Worm (Caenorhabditis elegans) whole organism, L1 larva: ENCODE measurements around the gene asna-1.

ENCODE experiments used
- ceh-82 ChIP-seq, 3 experiments: fragments of 150-350 bp in 1 of 3; sonication (generic microtip) in 2 of 3; optimal IDR thresholded peaks; 2 replicates each; lab custom pipeline; 2014 to 2017; ENCODE audit warnings: missing biosample characterization in 3 of 3, missing genetic modification characterization in 3 of 3
- ces-1 ChIP-seq: fragments of 150-350 bp; optimal IDR thresholded peaks from 2 replicates; lab custom pipeline; 2014; ENCODE audit warnings: missing biosample characterization, missing genetic modification reagents, missing genetic modification characterization
- fkh-10 ChIP-seq: sonication (generic microtip); optimal IDR thresholded peaks from 2 replicates; lab custom pipeline; 2017; ENCODE audit warnings: missing biosample characterization, missing genetic modification reagents, missing genetic modification characterization
- nhr-71 ChIP-seq: sonication (generic microtip); optimal IDR thresholded peaks from 2 replicates; lab custom pipeline; 2016; ENCODE audit warnings: mild to moderate bottlenecking, missing genetic modification characterization, moderate library complexity, missing compliant biosample characterization
- nhr-84 ChIP-seq: sonication (generic microtip); optimal IDR thresholded peaks from 2 replicates; lab custom pipeline; 2017; ENCODE audit warnings: missing biosample characterization, missing genetic modification characterization
- rnt-1 ChIP-seq: sonication (generic microtip); optimal IDR thresholded peaks from 2 replicates; lab custom pipeline; 2016; ENCODE audit warnings: mild to moderate bottlenecking, missing genetic modification characterization, moderate library complexity, missing compliant biosample characterization
- sptf-1 ChIP-seq: fragments of 150-350 bp; optimal IDR thresholded peaks from 2 replicates; lab custom pipeline; 2014; ENCODE audit warnings: missing biosample characterization, missing genetic modification characterization
- swsn-7 ChIP-seq: sonication (generic microtip); optimal IDR thresholded peaks from 2 replicates; lab custom pipeline; 2016; ENCODE audit warnings: missing genetic modification characterization, missing compliant biosample characterization
- tlp-1 ChIP-seq: fragments of 150-350 bp; optimal IDR thresholded peaks from 2 replicates; lab custom pipeline; 2014; ENCODE audit warnings: missing biosample characterization, missing genetic modification characterization
- unc-62 ChIP-seq: fragments of 150-350 bp; optimal IDR thresholded peaks from 2 replicates; lab custom pipeline; 2014; ENCODE audit warnings: missing biosample characterization, missing genetic modification reagents, missing genetic modification characterization
- unc-86 ChIP-seq: sonication (generic microtip); optimal IDR thresholded peaks from 2 replicates; lab custom pipeline; 2016; ENCODE audit warnings: missing genetic modification characterization, missing compliant biosample characterization
- xbp-1 ChIP-seq: sonication (generic microtip); optimal IDR thresholded peaks from 2 replicates; lab custom pipeline; 2016; ENCODE audit warnings: missing genetic modification characterization, missing compliant biosample characterization

- no peak for TF ChIP-seq fkh-10 (GFP tag; lab: Kevin White, UChicago)
- TF ChIP-seq tlp-1 (tag; lab: Kevin White, UChicago) = no peak
- no peak for TF ChIP-seq unc-62
- TF ChIP-seq nhr-84 = no peak
- no peak for TF ChIP-seq ceh-82 (tag; optimal IDR thresholded peaks at IDR 0.05; lab: Kevin White, UChicago)
- no peak for TF ChIP-seq sptf-1 (tag; lab: Kevin White, UChicago)
- TF ChIP-seq ces-1 (GFP tag; lab: Kevin White, UChicago) = no peak
- TF ChIP-seq nhr-71 (tag; lab: Kevin White, UChicago) = no peak
- no peak for TF ChIP-seq xbp-1 (tag; lab: Kevin White, UChicago)
- TF ChIP-seq swsn-7 (tag; lab: Kevin White, UChicago) = no peak
- TF ChIP-seq unc-86 (tag; lab: Kevin White, UChicago) = no peak
- no peak for TF ChIP-seq rnt-1
Measured at ce11 chrIII:8858482-8858881, 36.4 kb upstream of the asna-1 start.
